Fruit fly (Drosophila melanogaster) whole organism, wandering third instar larva: ENCODE results near the gene ZnT77C.

Experiments
- Dfd ChIP-seq: fragments of >200 bp; optimal IDR thresholded peaks from 2 replicates; lab custom pipeline; 2017; ENCODE audit warnings: missing biosample characterization, missing genetic modification characterization
- Hr83 ChIP-seq: fragments of 200-300 bp; sonication (Bioruptor generic); optimal IDR thresholded peaks from 2 replicates; lab custom pipeline; 2016; ENCODE audit warnings: missing biosample characterization, mild to moderate bottlenecking, missing genetic modification characterization, moderate library complexity; ENCODE audit not compliant: poor library complexity, severe bottlenecking
- Sp1 ChIP-seq: fragments of 200-800 bp; sonication (Bioruptor generic); optimal IDR thresholded peaks from 3 replicates; lab custom pipeline; 2019; ENCODE audit warnings: missing biosample characterization, mild to moderate bottlenecking, missing genetic modification characterization, moderate library complexity
- brk ChIP-seq: fragments of 200-800 bp; sonication (Bioruptor generic); optimal IDR thresholded peaks from 2 replicates; lab custom pipeline; 2016; ENCODE audit warnings: missing biosample characterization, mild to moderate bottlenecking, missing genetic modification characterization
- h ChIP-seq: fragments of 200-800 bp; sonication (Bioruptor generic); optimal IDR thresholded peaks from 3 replicates; lab custom pipeline; 2016; ENCODE audit warnings: missing biosample characterization, mild to moderate bottlenecking, missing genetic modification characterization
- psq ChIP-seq: fragments of 200-800 bp; sonication (Bioruptor generic); optimal IDR thresholded peaks from 3 replicates; lab custom pipeline; 2017; ENCODE audit warnings: missing biosample characterization, mild to moderate bottlenecking, missing genetic modification characterization, moderate library complexity
- usp ChIP-seq: fragments of >200 bp; optimal IDR thresholded peaks from 2 replicates; lab custom pipeline; 2017; ENCODE audit warnings: missing biosample characterization, missing genetic modification characterization
- woc ChIP-seq: sonication (Bioruptor generic); optimal IDR thresholded peaks from 2 replicates; lab custom pipeline; 2016; ENCODE audit warnings: missing biosample characterization, mild to moderate bottlenecking, missing genetic modification characterization

- TF ChIP-seq usp (GFP tag; lab: Kevin White, UChicago) (no peak), Dfd (GFP tag; lab: Kevin White, UChicago) (no peak), brk (GFP tag; lab: Kevin White, UChicago) (no peak), h (GFP tag; lab: Kevin White, UChicago) (peak; percentile 17), woc (GFP tag; lab: Kevin White, UChicago) (no peak), psq (GFP tag; lab: Kevin White, UChicago) (no peak), Hr83 (GFP tag; lab: Kevin White, UChicago) (no peak), Sp1 (GFP tag; lab: Kevin White, UChicago) (no peak)
Observed at dm6 chr3L:20491525-20492132, 3.1 kb downstream of the ZnT77C start, which contains the start of gene ND-39.
